Worm (Caenorhabditis elegans) whole organism, L2 larva: ENCODE measurements around the gene fbxa-78.
"Not testable (repeated sequence)": the region's sequence is repeated elsewhere in the genome, so short reads cannot be mapped to it uniquely, and the experiment has no call there.

Experiments
- C34F6.9 ChIP-seq: fragments of 150-350 bp; optimal IDR thresholded peaks from 2 replicates; lab custom pipeline; 2014; ENCODE audit warnings: missing biosample characterization, missing genetic modification characterization
- F13H6.1 ChIP-seq: sonication (generic microtip); optimal IDR thresholded peaks from 2 replicates; lab custom pipeline; 2016; ENCODE audit warnings: missing genetic modification characterization, missing compliant biosample characterization
- R02D3.7 ChIP-seq: fragments of 150-350 bp; optimal IDR thresholded peaks from 2 replicates; lab custom pipeline; 2014; ENCODE audit warnings: missing biosample characterization, missing genetic modification characterization
- ZK546.5 ChIP-seq: sonication (generic microtip); optimal IDR thresholded peaks from 2 replicates; lab custom pipeline; 2017; ENCODE audit warnings: missing biosample characterization, missing genetic modification characterization
- alr-1 ChIP-seq: fragments of 150-350 bp; optimal IDR thresholded peaks from 2 replicates; lab custom pipeline; 2014; ENCODE audit warnings: missing biosample characterization, missing genetic modification characterization
- aly-2 ChIP-seq: fragments of 150-350 bp; optimal IDR thresholded peaks from 2 replicates; lab custom pipeline; 2014; ENCODE audit warnings: missing biosample characterization, missing genetic modification characterization
- ama-1 ChIP-seq: fragments of 150-350 bp; optimal IDR thresholded peaks from 2 replicates; lab custom pipeline; 2018; ENCODE audit warnings: inconsistent platforms
- blmp-1 ChIP-seq: sonication (generic microtip); optimal IDR thresholded peaks from 2 replicates; lab custom pipeline; 2017; ENCODE audit warnings: missing genetic modification characterization, mild to moderate bottlenecking, missing compliant biosample characterization, antibody characterized with exemption, moderate library complexity; ENCODE audit not compliant: insufficient read depth
- ceh-16 ChIP-seq: fragments of 150-350 bp; optimal IDR thresholded peaks from 2 replicates; lab custom pipeline; 2014; ENCODE audit warnings: missing biosample characterization, missing genetic modification characterization
- ceh-82 ChIP-seq: fragments of 150-350 bp; optimal IDR thresholded peaks from 2 replicates; lab custom pipeline; 2014; ENCODE audit warnings: missing biosample characterization, missing genetic modification characterization
- egl-27 ChIP-seq: sonication (generic microtip); optimal IDR thresholded peaks from 3 replicates; lab custom pipeline; 2017; ENCODE audit warnings: missing biosample characterization, missing genetic modification reagents, missing genetic modification characterization
- elt-1 ChIP-seq: fragments of 150-350 bp; optimal IDR thresholded peaks from 2 replicates; lab custom pipeline; 2014; ENCODE audit warnings: missing biosample characterization, missing genetic modification characterization
- fos-1 ChIP-seq: fragments of 150-350 bp; optimal IDR thresholded peaks from 2 replicates; lab custom pipeline; 2014; ENCODE audit warnings: missing biosample characterization, missing genetic modification characterization
- gmeb-1 ChIP-seq: fragments of 150-350 bp; optimal IDR thresholded peaks from 2 replicates; lab custom pipeline; 2014; ENCODE audit warnings: missing biosample characterization, missing genetic modification characterization
- lin-11 ChIP-seq: fragments of 150-350 bp; sonication (generic microtip); optimal IDR thresholded peaks from 2 replicates; lab custom pipeline; 2014; ENCODE audit warnings: missing biosample characterization, missing genetic modification characterization, inconsistent platforms, mixed read lengths
- lin-13 ChIP-seq: fragments of 150-350 bp; optimal IDR thresholded peaks from 2 replicates; lab custom pipeline; 2014; ENCODE audit warnings: missing biosample characterization, missing genetic modification reagents, missing genetic modification characterization
- lin-39 ChIP-seq: fragments of 150-350 bp; optimal IDR thresholded peaks from 2 replicates; lab custom pipeline; 2014; ENCODE audit warnings: missing biosample characterization, missing genetic modification reagents, missing genetic modification characterization
- lsy-2 ChIP-seq, 2 experiments: fragments of 150-350 bp in 1 of 2; sonication (generic microtip) in 1 of 2; optimal IDR thresholded peaks; 2 replicates each; lab custom pipeline; 2014 to 2017; ENCODE audit warnings: missing biosample characterization in 2 of 2, missing genetic modification characterization in 2 of 2
- mab-5 ChIP-seq: fragments of 150-350 bp; optimal IDR thresholded peaks from 2 replicates; lab custom pipeline; 2014; ENCODE audit warnings: missing biosample characterization, missing genetic modification characterization
- mdl-1 ChIP-seq, 2 experiments: fragments of 150-350 bp in 1 of 2; sonication (generic microtip) in 1 of 2; optimal IDR thresholded peaks; 2 replicates each; lab custom pipeline; 2017; ENCODE audit warnings: missing biosample characterization in 2 of 2, missing genetic modification characterization in 2 of 2
- nhr-12 ChIP-seq: fragments of 150-350 bp; optimal IDR thresholded peaks from 2 replicates; lab custom pipeline; 2014; ENCODE audit warnings: missing biosample characterization, missing genetic modification characterization
- nhr-21 ChIP-seq: fragments of 150-350 bp; optimal IDR thresholded peaks from 2 replicates; lab custom pipeline; 2014; ENCODE audit warnings: missing biosample characterization, missing genetic modification characterization
- nhr-237 ChIP-seq: fragments of 150-350 bp; optimal IDR thresholded peaks from 2 replicates; lab custom pipeline; 2014; ENCODE audit warnings: missing biosample characterization, missing genetic modification characterization
- nhr-25 ChIP-seq: fragments of 150-350 bp; sonication (generic microtip); optimal IDR thresholded peaks from 3 replicates; lab custom pipeline; 2014; ENCODE audit warnings: missing biosample characterization, missing genetic modification characterization
- nhr-6 ChIP-seq: fragments of 150-350 bp; optimal IDR thresholded peaks from 2 replicates; lab custom pipeline; 2014; ENCODE audit warnings: missing biosample characterization, missing genetic modification characterization
- nhr-77 ChIP-seq: fragments of 150-350 bp; optimal IDR thresholded peaks from 2 replicates; lab custom pipeline; 2014; ENCODE audit warnings: missing biosample characterization, missing genetic modification characterization
- peb-1 ChIP-seq: fragments of 150-350 bp; optimal IDR thresholded peaks from 2 replicates; lab custom pipeline; 2014; ENCODE audit warnings: missing biosample characterization, missing genetic modification characterization
- sem-4 ChIP-seq: fragments of 150-350 bp; optimal IDR thresholded peaks from 2 replicates; lab custom pipeline; 2014; ENCODE audit warnings: missing biosample characterization, missing genetic modification reagents, missing genetic modification characterization
- skn-1 ChIP-seq: sonication (generic microtip); optimal IDR thresholded peaks from 2 replicates; lab custom pipeline; 2017; ENCODE audit warnings: missing biosample characterization, missing genetic modification characterization
- sma-3 ChIP-seq: sonication (generic microtip); optimal IDR thresholded peaks from 2 replicates; lab custom pipeline; 2016; ENCODE audit warnings: missing genetic modification reagents, missing genetic modification characterization, missing compliant biosample characterization
- sma-9 ChIP-seq, 2 experiments: fragments of 150-350 bp in 1 of 2; sonication (generic microtip) in 1 of 2; optimal IDR thresholded peaks; 2 replicates each; lab custom pipeline; 2014 to 2016; ENCODE audit warnings: missing genetic modification characterization in 2 of 2, mild to moderate bottlenecking in 1 of 2, missing biosample characterization in 1 of 2, missing compliant biosample characterization in 1 of 2, missing genetic modification reagents in 1 of 2, moderate library complexity in 1 of 2
- snpc-4 ChIP-seq: fragments of 150-350 bp; optimal IDR thresholded peaks from 2 replicates; lab custom pipeline; 2014; ENCODE audit warnings: missing biosample characterization, missing genetic modification characterization
- zag-1 ChIP-seq: fragments of 150-350 bp; optimal IDR thresholded peaks from 2 replicates; lab custom pipeline; 2014; ENCODE audit warnings: missing biosample characterization, missing genetic modification characterization
- ztf-1 ChIP-seq: fragments of 200-800 bp; sonication (Bioruptor generic); conservative IDR thresholded peaks from 2 replicates; pipeline ENCODE4 v1.3.6; 2022; ENCODE audit warnings: missing genetic modification characterization, missing compliant biosample characterization

fbxa-78 gene

DNA sequence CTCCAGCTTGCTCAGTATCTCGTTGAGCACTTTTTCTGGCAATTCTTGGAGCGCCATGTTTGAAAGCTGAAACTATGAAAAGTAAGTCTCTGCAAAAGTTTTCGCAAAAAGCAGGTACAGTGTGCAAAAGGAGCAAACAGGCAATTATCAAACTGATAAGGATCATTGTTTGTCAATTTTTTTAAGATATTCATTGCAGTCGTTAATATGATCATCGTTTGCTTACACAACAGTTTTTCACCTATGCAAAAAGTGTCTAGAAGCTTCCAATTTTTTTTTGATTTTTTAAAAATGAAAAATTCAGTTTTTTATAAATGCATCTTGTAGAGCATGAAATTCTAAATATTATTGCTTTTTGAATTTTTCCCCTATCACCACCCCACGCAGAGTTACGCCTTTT is at the start of gene fbxa-78:
fbxa-78 (minus strand) TSS at position 101 of the 400 bp plus-strand sequence.
- not testable (repeated sequence) for TF ChIP-seq C34F6.9 (tag; lab: Kevin White, UChicago); peb-1 (tag; lab: Kevin White, UChicago); mab-5

DNA sequence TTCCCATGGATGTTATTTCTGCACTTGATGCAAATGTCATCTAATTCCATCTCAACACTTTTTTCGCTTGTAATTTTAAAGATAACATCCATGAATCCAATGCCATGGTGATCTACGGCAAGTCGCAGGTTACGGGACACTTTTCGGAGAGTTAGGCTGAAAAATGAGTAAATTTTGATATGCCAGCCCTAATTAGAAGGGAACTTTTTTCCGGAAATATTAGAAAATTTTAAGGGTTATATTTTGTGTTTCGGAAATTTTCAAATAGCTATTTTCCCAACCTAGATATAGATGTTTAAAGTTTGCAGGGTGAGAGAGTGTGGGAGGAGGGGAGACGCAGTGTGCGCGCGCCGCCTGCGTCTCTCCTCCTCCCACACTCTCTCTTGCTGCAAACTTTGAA is 49.1 kb upstream of the fbxa-78 start:
- TF ChIP-seq skn-1 (tag; lab: Kevin White, UChicago): no peak
- no peak for TF ChIP-seq F13H6.1 (tag; lab: Kevin White, UChicago)
- no peak for TF ChIP-seq nhr-237
- TF ChIP-seq zag-1 (tag; lab: Kevin White, UChicago): no peak
- no peak for TF ChIP-seq ceh-82

DNA sequence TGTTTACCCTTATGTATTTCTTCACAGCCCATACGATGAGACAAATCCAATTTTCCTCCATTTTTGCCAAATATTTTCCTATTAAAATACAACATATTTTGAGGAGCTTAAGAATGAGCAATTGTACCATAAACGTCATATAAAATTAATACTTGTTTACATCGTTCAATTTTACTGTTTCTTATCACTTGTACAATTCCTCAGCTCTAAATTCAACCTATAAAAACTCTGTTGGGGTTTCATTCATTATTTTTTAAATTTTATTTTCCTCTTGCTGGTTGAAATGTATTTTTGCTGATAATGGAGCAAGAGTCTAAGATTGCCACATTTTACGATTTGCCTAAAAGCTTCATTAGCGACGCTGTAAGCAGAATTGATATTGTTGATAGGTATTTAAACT is 45.2 kb upstream of the fbxa-78 start, which contains the start of gene fbxa-75:
fbxa-75 (plus strand) TSS at position 301 of the 400 bp plus-strand sequence.
- TF ChIP-seq fos-1 (tag; lab: Kevin White, UChicago) (no peak), lin-11 (tag; lab: Kevin White, UChicago) (no peak), mdl-1 (tag; optimal IDR thresholded peaks at IDR 0.05; lab: Kevin White, UChicago) (no peak), lsy-2 (tag; optimal IDR thresholded peaks at IDR 0.05; lab: Kevin White, UChicago) (no peak), ceh-82 (no peak), lin-39 (no peak), aly-2 (tag; lab: Kevin White, UChicago) (no peak), sma-9 (GFP tag; optimal IDR thresholded peaks at IDR 0.05; lab: Kevin White, UChicago) (no peak), sma-9 (tag; optimal IDR thresholded peaks at IDR 0.05; lab: Kevin White, UChicago) (no peak)
- TF ChIP-seq, all 48 proteins: peak for 0

DNA sequence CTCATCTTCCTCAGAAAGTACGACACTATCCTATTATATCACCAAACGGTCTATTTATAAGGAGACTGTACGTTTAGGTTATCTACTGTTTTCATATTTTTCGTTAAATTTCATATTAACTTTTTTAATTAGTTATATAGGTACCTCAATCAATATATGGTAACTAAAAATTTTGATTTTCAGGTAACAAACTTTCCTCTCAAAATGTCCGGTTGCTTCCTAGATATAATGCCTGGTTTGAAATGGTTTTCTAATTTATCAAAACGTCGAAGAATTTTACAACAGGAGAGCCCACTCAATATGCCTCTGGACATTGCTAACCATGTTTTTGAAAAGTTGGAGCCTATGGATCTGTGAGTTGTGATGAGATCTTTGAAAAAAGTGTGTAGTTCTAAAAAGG is 39.3 kb upstream of the fbxa-78 start, which contains the start of gene fbxa-28:
fbxa-28 (plus strand) TSS at position 301 of the 400 bp plus-strand sequence.
- no peak for TF ChIP-seq egl-27 (tag; lab: Kevin White, UChicago)
- no peak for TF ChIP-seq ama-1
- TF ChIP-seq lin-13: no peak
- no peak for TF ChIP-seq ZK546.5
- TF ChIP-seq nhr-21 (tag; lab: Kevin White, UChicago): no peak
- TF ChIP-seq sma-3 (GFP tag; lab: Kevin White, UChicago): no peak
- TF ChIP-seq mab-5: no peak
- no peak for TF ChIP-seq snpc-4
- TF ChIP-seq nhr-12 (tag; lab: Kevin White, UChicago): no peak
- no peak for TF ChIP-seq elt-1
- TF ChIP-seq lin-39: no peak
- TF ChIP-seq gmeb-1 (tag; lab: Kevin White, UChicago): no peak
- TF ChIP-seq blmp-1: no peak
- TF ChIP-seq nhr-237: no peak

DNA sequence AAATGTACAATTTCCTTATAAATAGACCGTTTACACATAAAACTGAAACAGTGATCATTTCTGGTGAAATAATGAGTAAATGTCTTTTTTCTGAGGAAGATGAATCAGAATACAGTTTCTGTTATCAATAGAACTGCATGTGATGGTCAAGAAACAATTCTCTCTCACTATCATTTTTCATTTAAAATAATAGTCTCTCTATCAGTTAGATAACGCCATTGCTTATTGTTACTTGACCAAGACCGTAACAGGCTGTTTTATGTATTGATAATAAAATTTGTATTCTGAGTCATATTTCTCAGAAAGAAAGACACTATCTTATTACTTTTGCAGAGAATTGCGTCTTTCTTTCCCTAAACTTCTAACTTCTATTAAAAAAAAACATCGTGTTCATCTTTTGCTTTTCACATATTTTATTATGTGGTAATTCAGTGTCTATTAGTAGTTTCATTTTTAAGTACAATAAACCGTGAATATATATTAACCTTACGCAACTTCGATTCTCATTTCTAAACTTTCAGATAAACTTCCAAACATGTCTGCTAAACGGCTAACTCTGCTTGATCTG is 37.0 kb upstream of the fbxa-78 start, which contains the start of gene fbxa-35:
fbxa-35 (plus strand) TSS at position 518 of the 568 bp plus-strand sequence.
- TF ChIP-seq fos-1 (tag; lab: Kevin White, UChicago): peak; percentile 87
- TF ChIP-seq nhr-6 (tag; lab: Kevin White, UChicago): no peak
- TF ChIP-seq R02D3.7 (tag; lab: Kevin White, UChicago): no peak
- no peak for TF ChIP-seq nhr-77 (tag; lab: Kevin White, UChicago)
- TF ChIP-seq sem-4 (tag; lab: Kevin White, UChicago): no peak
- TF ChIP-seq nhr-25: no peak

- TF ChIP-seq lsy-2 (tag; optimal IDR thresholded peaks at IDR 0.05; lab: Kevin White, UChicago) (no peak), lin-39 (no peak), sma-9 (GFP tag; optimal IDR thresholded peaks at IDR 0.05; lab: Kevin White, UChicago) (no peak), sma-9 (tag; optimal IDR thresholded peaks at IDR 0.05; lab: Kevin White, UChicago) (no peak), aly-2 (tag; lab: Kevin White, UChicago) (no peak), ceh-16 (tag; lab: Kevin White, UChicago) (no peak), mdl-1 (tag; optimal IDR thresholded peaks at IDR 0.05; lab: Kevin White, UChicago) (no peak), ztf-1 (GFP tag; lab: Robert Waterston, UW) (no peak), alr-1 (tag; lab: Kevin White, UChicago) (no peak), skn-1 (tag; lab: Kevin White, UChicago) (no peak), sma-3 (GFP tag; lab: Kevin White, UChicago) (no peak), gmeb-1 (tag; lab: Kevin White, UChicago) (no peak)
These were observed 34.9 kb upstream of the fbxa-78 start, which contains the start of gene fbxa-36 for ce11 chrIII:1293135-1293534. fbxa-36 (minus strand) TSS chrIII:1293235.
